Worm (Caenorhabditis elegans): ENCODE measurements around the gene F44A6.4.

ce11 chrX:10197204-10197756, 18.0 kb downstream of the F44A6.4 start, which contains the start of gene nucb-1:
- TF ChIP-seq sptf-1 (tag; optimal IDR thresholded peaks at IDR 0.05) (no peak), pha-4 (tag; optimal IDR thresholded peaks at IDR 0.05) (peak; percentile 43), nhr-28 (tag; optimal IDR thresholded peaks at IDR 0.05) (no peak), unc-62 (GFP tag; optimal IDR thresholded peaks at IDR 0.05) (peak; percentile 75), lin-13 (tag; optimal IDR thresholded peaks at IDR 0.05) (no peak), ztf-11 (tag; optimal IDR thresholded peaks at IDR 0.05) (no peak), elt-1 (tag; optimal IDR thresholded peaks at IDR 0.05; ENCODE audit: borderline replicate concordance, insufficient read depth) (no peak), snpc-4 (tag; optimal IDR thresholded peaks at IDR 0.05) (no peak), lsy-2 (tag; optimal IDR thresholded peaks at IDR 0.05) (peak; percentile 47), tbx-8 (GFP tag; optimal IDR thresholded peaks at IDR 0.05) (no peak)

All from whole organism, mixed stage, embryonic.